Worm (Caenorhabditis elegans): ENCODE data around the gene decr-1.1.

Gene decr-1.1

DNA sequence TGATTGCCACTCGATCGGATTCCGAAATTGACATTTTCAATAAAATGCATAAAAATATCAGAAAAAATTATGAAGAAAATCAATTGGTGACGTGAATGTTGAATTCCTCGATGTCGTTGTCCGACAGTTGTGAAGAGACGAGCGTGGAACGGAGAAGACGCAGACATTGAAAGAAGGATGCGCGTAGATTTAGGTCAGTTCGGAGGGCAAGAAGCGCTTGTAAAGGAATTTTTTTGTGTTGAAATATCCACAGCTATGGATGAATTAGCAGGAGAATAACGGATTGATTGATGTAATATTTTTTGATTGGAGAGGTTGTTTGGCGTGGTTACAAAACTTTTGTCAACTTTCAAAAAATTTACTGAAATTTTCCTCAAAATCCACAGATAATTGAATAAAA is 13.8 kb upstream of the decr-1.1 start, which contains the start of gene F20G2.3:
TSS of gene F20G2.3 (minus strand) at position 101 of the 400 bp plus-strand sequence.
- TF ChIP-seq unc-39 (tag; optimal IDR thresholded peaks at IDR 0.05) (no peak), ceh-83 (GFP tag; optimal IDR thresholded peaks at IDR 0.05) (no peak), bed-3 (GFP tag; optimal IDR thresholded peaks at IDR 0.05) (no peak), elt-3 (tag; optimal IDR thresholded peaks at IDR 0.05) (no peak), nhr-12 (tag; optimal IDR thresholded peaks at IDR 0.05) (no peak), flh-1 (GFP tag; optimal IDR thresholded peaks at IDR 0.05) (no peak), nhr-76 (tag; optimal IDR thresholded peaks at IDR 0.05) (no peak), ztf-11 (tag; optimal IDR thresholded peaks at IDR 0.05) (no peak), mep-1 (tag; optimal IDR thresholded peaks at IDR 0.05) (no peak), lin-32 (GFP tag; optimal IDR thresholded peaks at IDR 0.05) (no peak), mls-2 (tag; optimal IDR thresholded peaks at IDR 0.05) (no peak), zip-8 (tag; optimal IDR thresholded peaks at IDR 0.05) (no peak), tbx-8 (GFP tag; optimal IDR thresholded peaks at IDR 0.05) (no peak), ces-1 (GFP tag; optimal IDR thresholded peaks at IDR 0.05) (no peak), elt-1 (tag; optimal IDR thresholded peaks at IDR 0.05; ENCODE audit: borderline replicate concordance, insufficient read depth) (no peak), ham-2 (GFP tag; optimal IDR thresholded peaks at IDR 0.05) (no peak)

ce11 chrV:13768941-13769436 is 13.2 kb upstream of the decr-1.1 start, which contains the start of gene nas-24:
Gene nas-24, plus strand, starts transcription at chrV:13769386.
- TF ChIP-seq unc-62 (GFP tag; optimal IDR thresholded peaks at IDR 0.05): no peak
- TF ChIP-seq lin-13 (tag; optimal IDR thresholded peaks at IDR 0.05): no peak
- no peak for TF ChIP-seq ztf-11 (tag; optimal IDR thresholded peaks at IDR 0.05)
- TF ChIP-seq ceh-83 (GFP tag; optimal IDR thresholded peaks at IDR 0.05): no peak
- no peak for TF ChIP-seq bed-3 (GFP tag; optimal IDR thresholded peaks at IDR 0.05)
- no peak for TF ChIP-seq nhr-28 (tag; optimal IDR thresholded peaks at IDR 0.05)
- no peak for TF ChIP-seq ham-2 (GFP tag; optimal IDR thresholded peaks at IDR 0.05)
- no peak for TF ChIP-seq unc-39 (tag; optimal IDR thresholded peaks at IDR 0.05)

DNA sequence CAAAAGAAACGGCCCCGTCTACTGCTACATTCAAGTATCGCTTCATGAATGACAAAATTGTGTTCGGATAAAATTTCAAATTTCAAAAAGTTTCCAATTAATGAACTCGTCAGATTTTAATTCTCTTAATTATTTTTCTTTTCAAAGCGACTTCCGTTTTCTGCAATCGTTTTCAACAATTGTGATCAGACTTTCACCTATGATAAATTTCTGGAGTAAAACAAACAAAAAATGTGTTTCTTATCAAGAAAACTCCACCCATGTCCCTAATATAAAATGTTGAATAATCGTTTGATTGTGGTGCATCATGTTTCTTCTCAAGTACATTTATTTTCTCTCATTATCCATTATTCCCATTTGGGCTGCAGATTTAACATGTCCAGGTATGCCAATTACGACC is 11.0 kb upstream of the decr-1.1 start, which contains the start of gene F20G2.5:
TSS of gene F20G2.5 (plus strand) at position 301 of the 400 bp plus-strand sequence.
- TF ChIP-seq mls-2 (tag; optimal IDR thresholded peaks at IDR 0.05): no peak
- TF ChIP-seq blmp-1 (tag; optimal IDR thresholded peaks at IDR 0.05): no peak

ce11 chrV:13775529-13775928 is 6.7 kb upstream of the decr-1.1 start, which contains the start of gene F53C11.1:
Gene F53C11.1, plus strand, starts transcription at chrV:13775796.
- no peak for TF ChIP-seq unc-39 (tag; optimal IDR thresholded peaks at IDR 0.05)
- no peak for TF ChIP-seq blmp-1 (tag; optimal IDR thresholded peaks at IDR 0.05)
- no peak for TF ChIP-seq elt-3 (tag; optimal IDR thresholded peaks at IDR 0.05)
- TF ChIP-seq ceh-39 (tag; optimal IDR thresholded peaks at IDR 0.05): no peak
- TF ChIP-seq tbx-8 (GFP tag; optimal IDR thresholded peaks at IDR 0.05): no peak
- TF ChIP-seq ces-1 (GFP tag; optimal IDR thresholded peaks at IDR 0.05): no peak
- no peak for TF ChIP-seq mep-1 (tag; optimal IDR thresholded peaks at IDR 0.05)
- TF ChIP-seq ceh-83 (GFP tag; optimal IDR thresholded peaks at IDR 0.05): no peak
- TF ChIP-seq mls-2 (tag; optimal IDR thresholded peaks at IDR 0.05): no peak
- TF ChIP-seq drap-1 (GFP tag; optimal IDR thresholded peaks at IDR 0.05): no peak

- TF ChIP-seq zip-8 (tag; optimal IDR thresholded peaks at IDR 0.05): no peak
- TF ChIP-seq unc-62 (GFP tag; optimal IDR thresholded peaks at IDR 0.05): peak; percentile 34
- no peak for TF ChIP-seq mls-2 (tag; optimal IDR thresholded peaks at IDR 0.05)
- TF ChIP-seq lin-32 (GFP tag; optimal IDR thresholded peaks at IDR 0.05): no peak
These were observed 4.3 kb upstream of the decr-1.1 start, which contains the start of gene F53C11.9 for ce11 chrV:13777857-13778256. Gene F53C11.9, plus strand, starts transcription at chrV:13778015.

ce11 chrV:13780902-13781301 is 1.3 kb upstream of the decr-1.1 start:
- TF ChIP-seq ceh-39 (tag; optimal IDR thresholded peaks at IDR 0.05) (no peak), M03D4.4 (tag; optimal IDR thresholded peaks at IDR 0.05) (no peak), hlh-1 (tag; optimal IDR thresholded peaks at IDR 0.05) (no peak), lsy-2 (tag; optimal IDR thresholded peaks at IDR 0.05) (no peak), nhr-76 (tag; optimal IDR thresholded peaks at IDR 0.05) (no peak), unc-120 (tag; optimal IDR thresholded peaks at IDR 0.05; ENCODE audit: poor library complexity, severe bottlenecking) (no peak), drap-1 (GFP tag; optimal IDR thresholded peaks at IDR 0.05) (no peak), lin-13 (tag; optimal IDR thresholded peaks at IDR 0.05) (no peak), zip-8 (tag; optimal IDR thresholded peaks at IDR 0.05) (no peak), ces-1 (GFP tag; optimal IDR thresholded peaks at IDR 0.05) (no peak), nhr-2 (tag; optimal IDR thresholded peaks at IDR 0.05) (no peak), mab-5 (tag; optimal IDR thresholded peaks at IDR 0.05) (no peak), ztf-11 (tag; optimal IDR thresholded peaks at IDR 0.05) (no peak), ceh-43 (GFP tag; optimal IDR thresholded peaks at IDR 0.05) (no peak), nhr-12 (tag; optimal IDR thresholded peaks at IDR 0.05) (no peak), nhr-237 (tag; optimal IDR thresholded peaks at IDR 0.05) (no peak), snpc-4 (tag; optimal IDR thresholded peaks at IDR 0.05) (no peak)
